Fruit fly (Drosophila melanogaster): ENCODE results near the gene CG13082.

Gene CG13082

DNA sequence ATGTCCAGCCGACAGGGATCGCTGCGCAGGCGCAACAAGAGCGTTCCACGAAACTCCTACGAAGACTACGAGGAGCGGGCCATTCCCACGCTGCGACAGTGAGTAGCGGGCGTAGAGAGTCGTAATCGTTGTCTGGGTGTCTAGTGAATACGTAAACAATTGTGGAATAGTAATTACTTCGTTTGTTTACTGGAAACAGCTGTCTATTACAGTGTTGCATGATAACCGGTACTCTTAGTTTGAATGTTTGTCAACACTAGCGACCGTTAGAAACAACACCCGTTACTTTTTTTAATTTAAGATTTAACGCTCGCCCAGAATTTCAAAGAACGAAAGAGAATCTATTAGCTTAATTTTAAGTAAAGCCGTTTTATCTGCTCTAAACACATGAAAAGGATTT lies 8.1 kb upstream of the CG13082 start, which contains the start of gene CG10165 (continued):
- TF ChIP-seq crp (GFP tag; optimal IDR thresholded peaks at IDR 0.05) (peak; percentile 49 to 88), oc (tag; optimal IDR thresholded peaks at IDR 0.05) (no peak), pum (GFP tag; optimal IDR thresholded peaks at IDR 0.05) (no peak), stc (GFP tag; IDR thresholded peaks at IDR 0.05) (no peak), Mes4 (GFP tag; optimal IDR thresholded peaks at IDR 0.05) (no peak), cg (GFP tag; optimal IDR thresholded peaks at IDR 0.05) (no peak), YL-1 (GFP tag; optimal IDR thresholded peaks at IDR 0.05) (no peak), MBD-R2 (GFP tag; IDR thresholded peaks at IDR 0.05) (peak; percentile 83), CG17361 (GFP tag; IDR thresholded peaks at IDR 0.05) (no peak), nom (GFP tag; optimal IDR thresholded peaks at IDR 0.05) (no peak), CG12744 (GFP tag; optimal IDR thresholded peaks at IDR 0.05) (no peak), CG7928 (GFP tag; optimal IDR thresholded peaks at IDR 0.05) (no peak), lola (GFP tag; optimal IDR thresholded peaks at IDR 0.05) (no peak), Fer3 (tag; optimal IDR thresholded peaks at IDR 0.05) (no peak), pnt (GFP tag; optimal IDR thresholded peaks at IDR 0.05) (no peak), Hand (GFP tag; optimal IDR thresholded peaks at IDR 0.05) (no peak), so (GFP tag; IDR thresholded peaks at IDR 0.05) (no peak), Xrp1 (GFP tag; IDR thresholded peaks at IDR 0.05) (no peak), B-H2 (GFP tag; optimal IDR thresholded peaks at IDR 0.05) (peak; percentile 23), CG15514 (GFP tag; optimal IDR thresholded peaks at IDR 0.05) (peak; percentile 22), fru (optimal IDR thresholded peaks at IDR 0.05) (no peak), CG13424 (tag; optimal IDR thresholded peaks at IDR 0.05) (no peak), ac (GFP tag; optimal IDR thresholded peaks at IDR 0.05) (no peak), CG13296 (GFP tag; optimal IDR thresholded peaks at IDR 0.05) (no peak), Opbp (GFP tag; IDR thresholded peaks at IDR 0.05; ENCODE audit: partially characterized antibody) (no peak), CG8944 (GFP tag; optimal IDR thresholded peaks at IDR 0.05) (no peak), luna (GFP tag; optimal IDR thresholded peaks at IDR 0.05) (no peak), btn (GFP tag; optimal IDR thresholded peaks at IDR 0.05) (no peak), Elba2 (GFP tag; optimal IDR thresholded peaks at IDR 0.05) (no peak), CkIIα-i1 (GFP tag; IDR thresholded peaks at IDR 0.05) (no peak), CG15601 (tag; optimal IDR thresholded peaks at IDR 0.05) (no peak), Nf-YB (GFP tag; optimal IDR thresholded peaks at IDR 0.05) (no peak), Spps (tag; optimal IDR thresholded peaks at IDR 0.05) (no peak), crc (GFP tag; optimal IDR thresholded peaks at IDR 0.05) (no peak), CG3281 (GFP tag; optimal IDR thresholded peaks at IDR 0.05) (no peak), nerfin-1 (tag; optimal IDR thresholded peaks at IDR 0.05) (no peak), Meics (GFP tag; optimal IDR thresholded peaks at IDR 0.05) (no peak), otp (GFP tag; IDR thresholded peaks at IDR 0.05) (no peak), CG1792 (GFP tag; optimal IDR thresholded peaks at IDR 0.05) (no peak), CG14441 (GFP tag; IDR thresholded peaks at IDR 0.05) (no peak), schlank (tag; optimal IDR thresholded peaks at IDR 0.05) (no peak), BEAF-32 (GFP tag; optimal IDR thresholded peaks at IDR 0.05) (peak; percentile 12), CG14710 (tag; optimal IDR thresholded peaks at IDR 0.05) (peak; percentile 26), CG17359 (tag; optimal IDR thresholded peaks at IDR 0.05) (no peak), CG10979 (tag; optimal IDR thresholded peaks at IDR 0.05) (no peak), CG18619 (GFP tag; optimal IDR thresholded peaks at IDR 0.05) (no peak), CG15269 (tag; optimal IDR thresholded peaks at IDR 0.05) (no peak), PHDP (tag; optimal IDR thresholded peaks at IDR 0.05) (no peak), tin (GFP tag; optimal IDR thresholded peaks at IDR 0.05) (no peak), Sry-δ (GFP tag; optimal IDR thresholded peaks at IDR 0.05) (peak; percentile 5), CG11560 (tag; IDR thresholded peaks at IDR 0.05) (no peak)
